Worm (Caenorhabditis elegans): ENCODE data around the gene sri-32.

DNA sequence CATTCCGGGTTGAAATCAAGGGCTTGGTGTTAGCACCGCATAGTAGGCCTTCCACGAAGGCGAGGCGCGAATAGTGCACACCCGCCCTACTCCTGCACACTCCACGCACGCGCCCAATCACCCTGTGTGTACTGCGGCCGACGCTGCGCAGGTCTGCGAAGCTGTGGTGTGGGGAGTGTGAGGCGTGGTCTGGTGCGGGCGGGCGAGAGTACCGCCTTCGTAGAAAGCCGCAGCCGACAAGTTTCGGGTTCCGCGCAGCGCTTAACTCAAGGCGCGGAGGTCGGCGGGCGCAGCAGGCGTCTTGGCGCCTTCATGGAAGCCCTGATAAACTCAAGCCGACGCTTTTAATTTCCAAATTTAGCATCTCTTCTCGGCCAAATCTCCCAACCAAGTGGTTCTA lies 46.2 kb downstream of the sri-32 start:
- TF ChIP-seq die-1 (tag; optimal IDR thresholded peaks at IDR 0.05): no peak
- no peak for TF ChIP-seq hsf-1 (GFP tag; IDR thresholded peaks at IDR 0.05)
- no peak for TF ChIP-seq hmg-20 (GFP tag; IDR thresholded peaks at IDR 0.05)
- TF ChIP-seq Y79H2A.3 (GFP tag; conservative IDR thresholded peaks at IDR 0.05): no peak
- TF ChIP-seq dpl-1 (GFP tag; optimal IDR thresholded peaks at IDR 0.05): no peak
- no peak for TF ChIP-seq lsl-1 (GFP tag; optimal IDR thresholded peaks at IDR 0.05)
- TF ChIP-seq cebp-1 (GFP tag; IDR thresholded peaks at IDR 0.05): no peak
- no peak for TF ChIP-seq cebp-1 (tag; optimal IDR thresholded peaks at IDR 0.05)
- no peak for TF ChIP-seq nfya-1 (tag; optimal IDR thresholded peaks at IDR 0.05; ENCODE audit: borderline replicate concordance, insufficient read depth)
- TF ChIP-seq ceh-27 (GFP tag; optimal IDR thresholded peaks at IDR 0.05): no peak
- TF ChIP-seq ztf-25 (GFP tag; IDR thresholded peaks at IDR 0.05): no peak
- TF ChIP-seq unc-130 (GFP tag; optimal IDR thresholded peaks at IDR 0.05): no peak

All from whole organism, young adult.